Fruit fly (Drosophila melanogaster) whole organism, embryonic: ENCODE data around the gene AGO2.
A peak's percentile ranks its signal among the peaks of the same experiment; 100 is the strongest.

Experiments
- Atf6 ChIP-seq: fragments of 200-800 bp; sonication (Bioruptor generic); IDR thresholded peaks from 2 replicates; pipeline ENCODE4 v1.3.6; 2022; ENCODE audit warnings: missing biosample characterization, missing genetic modification characterization
- CG10209 ChIP-seq: fragments of 200-800 bp; sonication (Bioruptor generic); optimal IDR thresholded peaks from 3 replicates; lab custom pipeline; 2017; ENCODE audit warnings: missing biosample characterization, mild to moderate bottlenecking, missing genetic modification characterization, missing genetic modification reagents
- CG1024 ChIP-seq: fragments of 200-800 bp; sonication (Bioruptor generic); IDR thresholded peaks from 2 replicates; pipeline ENCODE4 v1.3.6; 2022; ENCODE audit warnings: missing biosample characterization, missing genetic modification characterization
- CG11093 ChIP-seq: fragments of 200-800 bp; sonication (Bioruptor generic); IDR thresholded peaks from 3 replicates; pipeline ENCODE4 v1.3.6; 2022; ENCODE audit warnings: missing biosample characterization, missing genetic modification characterization
- CG11560 ChIP-seq: fragments of 200-800 bp; sonication (Bioruptor generic); IDR thresholded peaks from 3 replicates; pipeline ENCODE4 v1.3.6; 2022; ENCODE audit warnings: missing biosample characterization, missing genetic modification characterization
- CG11695 ChIP-seq: fragments of 200-800 bp; sonication (Bioruptor generic); IDR thresholded peaks from 3 replicates; pipeline ENCODE4 v1.3.6; 2022; ENCODE audit warnings: missing biosample characterization, missing genetic modification characterization
- CG12744 ChIP-seq: fragments of 200-800 bp; sonication (Bioruptor generic); optimal IDR thresholded peaks from 2 replicates; lab custom pipeline; 2016; ENCODE audit warnings: missing biosample characterization, missing genetic modification characterization
- CG13287 ChIP-seq: fragments of 200-800 bp; sonication (Bioruptor generic); IDR thresholded peaks from 2 replicates; pipeline ENCODE4 v1.3.6; 2022; ENCODE audit warnings: missing biosample characterization, missing genetic modification characterization; ENCODE audit not compliant: partially characterized antibody
- CG13894 ChIP-seq: fragments of 200-800 bp; sonication (Bioruptor generic); optimal IDR thresholded peaks from 3 replicates; lab custom pipeline; 2018; ENCODE audit warnings: missing biosample characterization, mild to moderate bottlenecking, missing genetic modification characterization, moderate library complexity
- CG15073 ChIP-seq: fragments of 200-800 bp; sonication (Bioruptor generic); optimal IDR thresholded peaks from 2 replicates; lab custom pipeline; 2016; ENCODE audit warnings: missing biosample characterization, missing genetic modification characterization
- CG17568 ChIP-seq: fragments of 200-800 bp; sonication (Bioruptor generic); optimal IDR thresholded peaks from 2 replicates; lab custom pipeline; 2018; ENCODE audit warnings: missing biosample characterization, mild to moderate bottlenecking, missing genetic modification characterization, moderate library complexity
- CG17612 ChIP-seq: fragments of 200-800 bp; sonication (Bioruptor generic); IDR thresholded peaks from 2 replicates; pipeline ENCODE4 v1.3.6; 2022; ENCODE audit warnings: missing biosample characterization, missing genetic modification characterization
- CG2202 ChIP-seq: fragments of 200-800 bp; sonication (Bioruptor generic); optimal IDR thresholded peaks from 2 replicates; lab custom pipeline; 2018; ENCODE audit warnings: missing biosample characterization, mild to moderate bottlenecking, missing genetic modification characterization
- CG2712 ChIP-seq: fragments of 200-800 bp; optimal IDR thresholded peaks from 3 replicates; lab custom pipeline; 2019; ENCODE audit warnings: missing biosample characterization, mild to moderate bottlenecking, missing genetic modification characterization, moderate library complexity
- CG31224 ChIP-seq: fragments of 200-800 bp; sonication (Bioruptor generic); IDR thresholded peaks from 2 replicates; pipeline ENCODE4 v1.3.6; 2022; ENCODE audit warnings: missing biosample characterization, missing genetic modification characterization
- CG3163 ChIP-seq: fragments of 200-800 bp; sonication (Bioruptor generic); optimal IDR thresholded peaks from 3 replicates; lab custom pipeline; 2016; ENCODE audit warnings: missing biosample characterization, missing genetic modification characterization
- CG32767 ChIP-seq: fragments of 200-800 bp; sonication (Bioruptor generic); IDR thresholded peaks from 2 replicates; pipeline ENCODE4 v1.3.6; 2022; ENCODE audit warnings: missing biosample characterization, missing genetic modification characterization
- CG3281 ChIP-seq: fragments of 200-800 bp; sonication (Bioruptor generic); optimal IDR thresholded peaks from 3 replicates; lab custom pipeline; 2017; ENCODE audit warnings: missing biosample characterization, mild to moderate bottlenecking, missing genetic modification characterization
- CG4707 ChIP-seq: fragments of 200-800 bp; sonication (Bioruptor generic); optimal IDR thresholded peaks from 2 replicates; lab custom pipeline; 2018; ENCODE audit warnings: missing biosample characterization, mild to moderate bottlenecking, missing genetic modification characterization, moderate library complexity
- CG6689 ChIP-seq: fragments of 200-800 bp; sonication (Bioruptor generic); IDR thresholded peaks from 2 replicates; pipeline ENCODE4 v1.3.6; 2022; ENCODE audit warnings: missing biosample characterization, missing genetic modification characterization
- Chrac-16 ChIP-seq: fragments of 200-800 bp; sonication (Bioruptor generic); optimal IDR thresholded peaks from 3 replicates; lab custom pipeline; 2016; ENCODE audit warnings: missing biosample characterization, missing genetic modification characterization
- CoRest ChIP-seq: fragments of 200-800 bp; sonication (Bioruptor generic); optimal IDR thresholded peaks from 3 replicates; lab custom pipeline; 2018; ENCODE audit warnings: missing biosample characterization, mild to moderate bottlenecking, missing genetic modification characterization, moderate library complexity
- Dll ChIP-seq: fragments of 200-800 bp; sonication (Bioruptor generic); IDR thresholded peaks from 4 replicates; pipeline ENCODE4 v1.3.6; 2022; ENCODE audit warnings: missing biosample characterization, missing genetic modification characterization; ENCODE audit not compliant: partially characterized antibody
- H15 ChIP-seq: fragments of 200-800 bp; sonication (Bioruptor generic); IDR thresholded peaks from 3 replicates; pipeline ENCODE4 v1.3.6; 2022; ENCODE audit warnings: missing biosample characterization, missing genetic modification characterization
- NFAT ChIP-seq: fragments of 200-800 bp; sonication (Bioruptor generic); IDR thresholded peaks from 2 replicates; pipeline ENCODE4 v1.3.6; 2022; ENCODE audit warnings: missing biosample characterization, missing genetic modification characterization
- Usf ChIP-seq: fragments of 200-800 bp; sonication (Bioruptor generic); optimal IDR thresholded peaks from 2 replicates; lab custom pipeline; 2017; ENCODE audit warnings: missing genotype, missing biosample characterization, missing genetic modification characterization
- bbx ChIP-seq: fragments of 200-800 bp; sonication (Bioruptor generic); IDR thresholded peaks from 2 replicates; pipeline ENCODE4 v1.3.6; 2022; ENCODE audit warnings: missing biosample characterization, missing genetic modification characterization; ENCODE audit not compliant: partially characterized antibody
- bcd ChIP-seq: fragments of 200-800 bp; sonication (Bioruptor generic); optimal IDR thresholded peaks from 2 replicates; lab custom pipeline; 2017; ENCODE audit warnings: missing biosample characterization, mild to moderate bottlenecking, missing genetic modification characterization
- cas ChIP-seq: fragments of 200-800 bp; sonication (Bioruptor generic); IDR thresholded peaks from 2 replicates; pipeline ENCODE4 v1.3.6; 2022; ENCODE audit warnings: missing biosample characterization, missing genetic modification characterization
- croc ChIP-seq: fragments of 200-800 bp; sonication (Bioruptor generic); conservative IDR thresholded peaks from 3 replicates; pipeline ENCODE4 v1.3.6; 2022; ENCODE audit warnings: missing biosample characterization, missing genetic modification characterization
- dmrt99B ChIP-seq: fragments of 200-800 bp; sonication (Bioruptor generic); optimal IDR thresholded peaks from 2 replicates; lab custom pipeline; 2018; ENCODE audit warnings: missing biosample characterization, mild to moderate bottlenecking, missing genetic modification characterization, moderate library complexity
- ewg ChIP-seq: fragments of 200-800 bp; sonication (Bioruptor generic); optimal IDR thresholded peaks from 3 replicates; lab custom pipeline; 2017; ENCODE audit warnings: mild to moderate bottlenecking, missing biosample characterization, missing genetic modification reagents, missing genetic modification characterization
- eyg ChIP-seq: fragments of 200-800 bp; sonication (Bioruptor generic); optimal IDR thresholded peaks from 3 replicates; lab custom pipeline; 2016; ENCODE audit warnings: missing biosample characterization, missing genetic modification characterization
- gsb-n ChIP-seq: fragments of 200-800 bp; sonication (Bioruptor generic); optimal IDR thresholded peaks from 3 replicates; lab custom pipeline; 2018; ENCODE audit warnings: missing biosample characterization, mild to moderate bottlenecking, missing genetic modification characterization
- hb ChIP-seq: fragments of 200-800 bp; sonication (Bioruptor generic); IDR thresholded peaks from 3 replicates; pipeline ENCODE4 v1.3.6; 2022; ENCODE audit warnings: missing biosample characterization, missing genetic modification characterization; ENCODE audit not compliant: partially characterized antibody
- jumu ChIP-seq: fragments of 200-800 bp; sonication (Bioruptor generic); optimal IDR thresholded peaks from 3 replicates; lab custom pipeline; 2016; ENCODE audit warnings: missing biosample characterization, missing genetic modification characterization
- lov ChIP-seq, 2 experiments: fragments of 200-800 bp in 1 of 2; fragments of >200 bp in 1 of 2; sonication (Bioruptor generic) in 1 of 2; IDR thresholded peaks in 1 of 2; optimal IDR thresholded peaks in 1 of 2; 2 replicates in 1 of 2; 3 replicates in 1 of 2; pipeline versions ENCODE4 v1.3.6 to Lab custom; 2017 to 2022; ENCODE audit warnings: missing biosample characterization in 1 of 2, missing genetic modification characterization in 1 of 2
- mam ChIP-seq: fragments of 200-800 bp; sonication (Bioruptor generic); optimal IDR thresholded peaks from 3 replicates; lab custom pipeline; 2016; ENCODE audit warnings: missing biosample characterization, missing genetic modification characterization
- nmo ChIP-seq: fragments of 200-800 bp; sonication (Bioruptor generic); optimal IDR thresholded peaks from 2 replicates; lab custom pipeline; 2018; ENCODE audit warnings: missing biosample characterization, mild to moderate bottlenecking, missing genetic modification characterization, moderate library complexity
- otp ChIP-seq: fragments of 200-800 bp; sonication (Bioruptor generic); IDR thresholded peaks from 3 replicates; pipeline ENCODE4, ENCODE4 v1.3.6; 2022; ENCODE audit warnings: missing biosample characterization, missing genetic modification characterization
- prd ChIP-seq, 3 experiments: fragments of >200 bp in 2 of 3; fragments of 200-800 bp in 1 of 3; sonication (Bioruptor generic) in 1 of 3; optimal IDR thresholded peaks in 2 of 3; IDR thresholded peaks in 1 of 3; 2 replicates in 2 of 3; 3 replicates in 1 of 3; pipeline versions ENCODE4 v1.3.6 to Lab custom; 2017 to 2022; ENCODE audit warnings: missing biosample characterization in 1 of 3, missing genetic modification characterization in 1 of 3
- repo ChIP-seq: fragments of 200-800 bp; sonication (Bioruptor generic); optimal IDR thresholded peaks from 2 replicates; lab custom pipeline; 2016; ENCODE audit warnings: missing biosample characterization, missing genetic modification characterization
- sc ChIP-seq, 3 experiments: fragments of >200 bp in 2 of 3; fragments of 200-800 bp in 1 of 3; sonication (Bioruptor generic) in 1 of 3; optimal IDR thresholded peaks; 2 replicates in 2 of 3; 3 replicates in 1 of 3; lab custom pipeline; 2017; ENCODE audit warnings: mild to moderate bottlenecking in 1 of 3, missing biosample characterization in 1 of 3, missing genetic modification characterization in 1 of 3, missing genetic modification reagents in 1 of 3
- ssp ChIP-seq: fragments of 200-800 bp; sonication (Bioruptor generic); IDR thresholded peaks from 2 replicates; pipeline ENCODE4 v1.3.6; 2022; ENCODE audit warnings: missing biosample characterization, missing genetic modification characterization
- sug ChIP-seq: fragments of 200-800 bp; optimal IDR thresholded peaks from 2 replicates; lab custom pipeline; 2019; ENCODE audit warnings: missing biosample characterization, mild to moderate bottlenecking, missing genetic modification characterization, moderate library complexity
- trh ChIP-seq: fragments of 200-800 bp; sonication (Bioruptor generic); optimal IDR thresholded peaks from 2 replicates; lab custom pipeline; 2016; ENCODE audit warnings: missing biosample characterization, missing genetic modification characterization
- twi ChIP-seq: fragments of 200-800 bp; optimal IDR thresholded peaks from 2 replicates; lab custom pipeline; 2019; ENCODE audit warnings: missing biosample characterization, mild to moderate bottlenecking, missing genetic modification characterization, moderate library complexity
- wek ChIP-seq: fragments of 200-800 bp; sonication (Bioruptor generic); optimal IDR thresholded peaks from 3 replicates; lab custom pipeline; 2018; ENCODE audit warnings: missing biosample characterization, mild to moderate bottlenecking, missing genetic modification characterization, moderate library complexity

AGO2 gene

dm6 chr3L:15592536-15593260 lies 38.8 kb downstream of the AGO2 start (continued):
- TF ChIP-seq CG17612 (GFP tag; lab: Robert Waterston, UW): no peak
- TF ChIP-seq sc (optimal IDR thresholded peaks at IDR 0.05; lab: Kevin White, UChicago): no peak
- no peak for TF ChIP-seq sc (GFP tag; optimal IDR thresholded peaks at IDR 0.05; lab: Kevin White, UChicago)
- no peak for TF ChIP-seq ssp (GFP tag; lab: Robert Waterston, UW)
- no peak for TF ChIP-seq CG13287 (GFP tag; lab: Robert Waterston, UW)
- no peak for TF ChIP-seq H15 (GFP tag; lab: Robert Waterston, UW)
- no peak for TF ChIP-seq repo (GFP tag; lab: Kevin White, UChicago)
- no peak for TF ChIP-seq CG4707 (GFP tag; lab: Kevin White, UChicago)
- TF ChIP-seq bcd (GFP tag; lab: Kevin White, UChicago): peak; percentile 54
- TF ChIP-seq CG17568 (GFP tag; lab: Kevin White, UChicago): no peak
- no peak for TF ChIP-seq eyg (GFP tag; lab: Kevin White, UChicago)
- TF ChIP-seq CG3163 (GFP tag; lab: Kevin White, UChicago): no peak
- no peak for TF ChIP-seq CG15073 (GFP tag; lab: Kevin White, UChicago)
- peak; percentile 78 for TF ChIP-seq CG11695
- TF ChIP-seq hb (GFP tag; lab: Robert Waterston, UW): no peak
- TF ChIP-seq prd (optimal IDR thresholded peaks at IDR 0.05; lab: Kevin White, UChicago): no peak
- TF ChIP-seq prd (GFP tag; IDR thresholded peaks at IDR 0.05; lab: Robert Waterston, UW): peak; percentile 46; the same call in 2 of the 3 replicates
- no peak for TF ChIP-seq CG31224 (GFP tag; lab: Robert Waterston, UW)
- TF ChIP-seq ewg (GFP tag; lab: Kevin White, UChicago): peak; percentile 4
- TF ChIP-seq nmo (GFP tag; lab: Kevin White, UChicago): peak; percentile 73
- peak; percentile 25 for TF ChIP-seq gsb-n (tag; lab: Kevin White, UChicago)
- peak; percentile 6 for TF ChIP-seq Chrac-16
- peak; percentile 76 for TF ChIP-seq CoRest (tag; lab: Kevin White, UChicago)
- TF ChIP-seq CG10209 (GFP tag; lab: Kevin White, UChicago): peak; percentile 69
- TF ChIP-seq CG11560 (tag; lab: Robert Waterston, UW): no peak
- no peak for TF ChIP-seq CG2202 (tag; lab: Kevin White, UChicago)
- no peak for TF ChIP-seq cas (GFP tag; lab: Robert Waterston, UW)
- TF ChIP-seq dmrt99B (tag; lab: Kevin White, UChicago): peak; percentile 73
- no peak for TF ChIP-seq trh (GFP tag; lab: Kevin White, UChicago)
- TF ChIP-seq lov (optimal IDR thresholded peaks at IDR 0.05; lab: Kevin White, UChicago): no peak
- TF ChIP-seq lov (GFP tag; IDR thresholded peaks at IDR 0.05; lab: Robert Waterston, UW): no peak
- TF ChIP-seq CG6689 (GFP tag; lab: Robert Waterston, UW): peak; percentile 54
- TF ChIP-seq CG1024 (GFP tag; lab: Robert Waterston, UW): no peak
- no peak for TF ChIP-seq wek (GFP tag; lab: Kevin White, UChicago)
- TF ChIP-seq NFAT (GFP tag; lab: Robert Waterston, UW): no peak
- TF ChIP-seq jumu (GFP tag; lab: Kevin White, UChicago): no peak
- TF ChIP-seq bbx: no peak
- TF ChIP-seq twi (tag; lab: Kevin White, UChicago): no peak
- TF ChIP-seq CG3281: peak; percentile 75
- TF ChIP-seq mam (GFP tag; lab: Kevin White, UChicago): no peak
- TF ChIP-seq otp (GFP tag; lab: Robert Waterston, UW): no peak
- TF ChIP-seq CG2712 (tag; lab: Kevin White, UChicago): peak; percentile 69
- TF ChIP-seq Dll (GFP tag; lab: Robert Waterston, UW): no peak
- no peak for TF ChIP-seq Atf6
- TF ChIP-seq CG11093 (GFP tag; lab: Robert Waterston, UW): no peak
- no peak for TF ChIP-seq Usf (GFP tag; lab: Kevin White, UChicago)
- TF ChIP-seq sug (tag; lab: Kevin White, UChicago): peak; percentile 16
- TF ChIP-seq croc (GFP tag; lab: Robert Waterston, UW): no peak
- TF ChIP-seq CG13894: no peak
- no peak for TF ChIP-seq CG12744
- TF ChIP-seq CG32767 (GFP tag; lab: Robert Waterston, UW): 0 out of 2 replicates have a peak, but pooled peaks have one; percentile 47
